Worm (Caenorhabditis elegans): ENCODE measurements around the gene cnp-2.

ce11 chrII:12790392-12790791, 29.8 kb downstream of the cnp-2 start:
- TF ChIP-seq nhr-10 (tag; optimal IDR thresholded peaks at IDR 0.05) (no peak), ceh-82 (tag; optimal IDR thresholded peaks at IDR 0.05) (no peak), ama-1 (optimal IDR thresholded peaks at IDR 0.05) (no peak), mdl-1 (tag; optimal IDR thresholded peaks at IDR 0.05) (no peak), lsy-2 (tag; optimal IDR thresholded peaks at IDR 0.05) (no peak), sem-4 (tag; optimal IDR thresholded peaks at IDR 0.05) (no peak), elt-3 (tag; optimal IDR thresholded peaks at IDR 0.05) (no peak), snpc-4 (tag; optimal IDR thresholded peaks at IDR 0.05) (no peak), nhr-77 (tag; optimal IDR thresholded peaks at IDR 0.05) (no peak), skn-1 (tag; optimal IDR thresholded peaks at IDR 0.05) (no peak), lin-11 (tag; optimal IDR thresholded peaks at IDR 0.05) (no peak)

Data from whole organism, L2 larva.